Worm (Caenorhabditis elegans) whole organism, young adult: Measurements from ENCODE around the gene Y39H10B.2.

Experiments
- B0035.1 ChIP-seq: sonication (generic microtip); optimal IDR thresholded peaks from 2 replicates; lab custom pipeline; 2016; ENCODE audit warnings: missing genetic modification characterization, mild to moderate bottlenecking, missing compliant biosample characterization, missing genotype, missing genetic modification reagents
- C17E4.6 ChIP-seq: fragments of 200-800 bp; sonication (Bioruptor generic); IDR thresholded peaks from 2 replicates; pipeline ENCODE4 v1.3.6; 2022; ENCODE audit warnings: missing genetic modification reagents, missing genetic modification characterization, missing compliant biosample characterization
- F52B5.7 ChIP-seq: sonication (generic microtip); optimal IDR thresholded peaks from 2 replicates; lab custom pipeline; 2016; ENCODE audit warnings: mild to moderate bottlenecking, missing genetic modification characterization, missing compliant biosample characterization
- egl-18 ChIP-seq: fragments of 200-800 bp; sonication (Bioruptor generic); IDR thresholded peaks from 2 replicates; pipeline ENCODE4 v1.3.6; 2022; ENCODE audit warnings: missing genetic modification reagents, missing genetic modification characterization, missing compliant biosample characterization
- nfyb-1 ChIP-seq: fragments of 200-800 bp; sonication (Bioruptor generic); IDR thresholded peaks from 2 replicates; pipeline ENCODE4 v1.3.6; 2022; ENCODE audit warnings: missing genetic modification reagents, missing genetic modification characterization, missing compliant biosample characterization
- snpc-4 ChIP-seq, 5 experiments: fragments of 150-350 bp in 1 of 5; sonication (generic microtip) in 4 of 5; optimal IDR thresholded peaks; 2 replicates each; lab custom pipeline; 2014 to 2018; ENCODE audit warnings: missing genetic modification characterization in 5 of 5, missing biosample characterization in 3 of 5, antibody characterized with exemption in 2 of 5, mild to moderate bottlenecking in 2 of 5, missing compliant biosample characterization in 2 of 5, missing genotype in 2 of 5, moderate library complexity in 2 of 5, missing genetic modification reagents in 1 of 5

The Y39H10B.2 gene

ce11 chrV:3718507-3718906 is 49.9 kb downstream of the Y39H10B.2 start:
- TF ChIP-seq C17E4.6 (GFP tag; lab: Robert Waterston, UW), result no peak
- no peak for TF ChIP-seq egl-18 (GFP tag; lab: Robert Waterston, UW)
- no peak for TF ChIP-seq nfyb-1 (GFP tag; lab: Robert Waterston, UW)
- no peak for TF ChIP-seq snpc-4 (GFP tag; optimal IDR thresholded peaks at IDR 0.05; lab: Kevin White, UChicago)
- no peak for TF ChIP-seq snpc-4 (tag; optimal IDR thresholded peaks at IDR 0.05; lab: Kevin White, UChicago)
- no peak for TF ChIP-seq B0035.1 (tag; lab: Kevin White, UChicago)
- TF ChIP-seq F52B5.7 (tag; lab: Kevin White, UChicago), result no peak
